Fruit fly (Drosophila melanogaster) whole organism, embryonic: ENCODE results near the gene Cyt-b5-r.

Experiments used
- Antp ChIP-seq: fragments of 200-800 bp; sonication (Bioruptor generic); optimal IDR thresholded peaks from 3 replicates; lab custom pipeline; 2016; ENCODE audit warnings: missing biosample characterization, missing genetic modification characterization
- Blimp-1 ChIP-seq: fragments of 200-800 bp; sonication (Bioruptor generic); optimal IDR thresholded peaks from 3 replicates; lab custom pipeline; 2018; ENCODE audit warnings: missing biosample characterization, missing genetic modification characterization, mild to moderate bottlenecking, moderate library complexity, missing genetic modification reagents
- C15 ChIP-seq: fragments of 200-800 bp; sonication (Bioruptor generic); IDR thresholded peaks from 3 replicates; pipeline ENCODE4 v1.3.6; 2022; ENCODE audit warnings: missing biosample characterization, missing genetic modification characterization
- CG10543 ChIP-seq: fragments of 200-800 bp; sonication (Bioruptor generic); optimal IDR thresholded peaks from 3 replicates; lab custom pipeline; 2017; ENCODE audit warnings: missing biosample characterization, mild to moderate bottlenecking, missing genetic modification characterization, moderate library complexity
- CG12236 ChIP-seq: fragments of 200-800 bp; sonication (Bioruptor generic); optimal IDR thresholded peaks from 2 replicates; lab custom pipeline; 2016; ENCODE audit warnings: missing biosample characterization, missing genetic modification characterization
- CG12942 ChIP-seq: fragments of 200-800 bp; sonication (Bioruptor generic); optimal IDR thresholded peaks from 3 replicates; lab custom pipeline; 2016; ENCODE audit warnings: missing biosample characterization, missing genetic modification characterization
- CG13424 ChIP-seq: fragments of 200-800 bp; sonication (Bioruptor generic); optimal IDR thresholded peaks from 2 replicates; lab custom pipeline; 2019; ENCODE audit warnings: missing biosample characterization, mild to moderate bottlenecking, missing genetic modification characterization, moderate library complexity
- CG16815 ChIP-seq: fragments of 200-800 bp; sonication (Bioruptor generic); optimal IDR thresholded peaks from 3 replicates; lab custom pipeline; 2017; ENCODE audit warnings: missing biosample characterization, mild to moderate bottlenecking, missing genetic modification characterization
- CG17361 ChIP-seq: fragments of 200-800 bp; sonication (Bioruptor generic); IDR thresholded peaks from 3 replicates; pipeline ENCODE4 v1.3.6; 2022; ENCODE audit warnings: missing biosample characterization, missing genetic modification characterization
- CG17829 ChIP-seq: fragments of 200-800 bp; optimal IDR thresholded peaks from 2 replicates; lab custom pipeline; 2019; ENCODE audit warnings: missing biosample characterization, mild to moderate bottlenecking, missing genetic modification characterization, moderate library complexity
- CG1792 ChIP-seq: fragments of 200-800 bp; sonication (Bioruptor generic); optimal IDR thresholded peaks from 2 replicates; lab custom pipeline; 2016; ENCODE audit warnings: missing biosample characterization, missing genetic modification characterization
- CG18599 ChIP-seq: fragments of 200-800 bp; sonication (Bioruptor generic); optimal IDR thresholded peaks from 3 replicates; lab custom pipeline; 2017; ENCODE audit warnings: missing biosample characterization, missing genetic modification characterization, mild to moderate bottlenecking, moderate library complexity, missing genetic modification reagents
- CG2199 ChIP-seq: fragments of 200-800 bp; sonication (Bioruptor generic); IDR thresholded peaks from 3 replicates; pipeline ENCODE4 v1.3.6; 2022; ENCODE audit warnings: missing biosample characterization, missing genetic modification characterization
- CG31365 ChIP-seq: fragments of 200-800 bp; sonication (Bioruptor generic); optimal IDR thresholded peaks from 2 replicates; lab custom pipeline; 2018; ENCODE audit warnings: missing biosample characterization, mild to moderate bottlenecking, missing genetic modification characterization
- CG32532 ChIP-seq: fragments of 200-800 bp; sonication (Bioruptor generic); IDR thresholded peaks from 2 replicates; pipeline ENCODE4 v1.3.6; 2022; ENCODE audit warnings: missing biosample characterization, missing genetic modification characterization
- CG3995 ChIP-seq: fragments of 200-800 bp; sonication (Bioruptor generic); optimal IDR thresholded peaks from 3 replicates; lab custom pipeline; 2016; ENCODE audit warnings: missing biosample characterization, missing genetic modification characterization
- CG4404 ChIP-seq: fragments of 200-800 bp; sonication (Bioruptor generic); IDR thresholded peaks from 2 replicates; pipeline ENCODE4 v1.3.6; 2022; ENCODE audit warnings: missing biosample characterization, missing genetic modification characterization
- CG6254 ChIP-seq: fragments of 200-800 bp; sonication (Bioruptor generic); optimal IDR thresholded peaks from 3 replicates; lab custom pipeline; 2017; ENCODE audit warnings: mild to moderate bottlenecking, missing biosample characterization, missing genetic modification reagents, missing genetic modification characterization
- CHES-1-like ChIP-seq: fragments of 200-800 bp; sonication (Bioruptor generic); optimal IDR thresholded peaks from 2 replicates; lab custom pipeline; 2016; ENCODE audit warnings: missing biosample characterization, missing genetic modification characterization
- D ChIP-seq, 2 experiments: fragments of 200-800 bp in 1 of 2; fragments of >200 bp in 1 of 2; sonication (Bioruptor generic) in 1 of 2; optimal IDR thresholded peaks; 2 replicates in 1 of 2; 3 replicates in 1 of 2; lab custom pipeline; 2017; ENCODE audit warnings: mild to moderate bottlenecking in 1 of 2, missing biosample characterization in 1 of 2, missing genetic modification characterization in 1 of 2, missing genetic modification reagents in 1 of 2
- D19B ChIP-seq: fragments of 200-800 bp; sonication (Bioruptor generic); optimal IDR thresholded peaks from 2 replicates; lab custom pipeline; 2017; ENCODE audit warnings: missing biosample characterization, mild to moderate bottlenecking, missing genetic modification characterization
- H15 ChIP-seq: fragments of 200-800 bp; sonication (Bioruptor generic); IDR thresholded peaks from 3 replicates; pipeline ENCODE4 v1.3.6; 2022; ENCODE audit warnings: missing biosample characterization, missing genetic modification characterization
- Lim3 ChIP-seq: fragments of 200-800 bp; sonication (Bioruptor generic); IDR thresholded peaks from 2 replicates; pipeline ENCODE4 v1.3.6; 2022; ENCODE audit warnings: missing biosample characterization, missing genetic modification characterization
- Meics ChIP-seq: fragments of 200-800 bp; sonication (Bioruptor generic); optimal IDR thresholded peaks from 2 replicates; lab custom pipeline; 2017; ENCODE audit warnings: missing biosample characterization, mild to moderate bottlenecking, missing genetic modification characterization
- Mes4 ChIP-seq: fragments of 200-800 bp; sonication (Bioruptor generic); optimal IDR thresholded peaks from 2 replicates; lab custom pipeline; 2016; ENCODE audit warnings: missing biosample characterization, missing genetic modification characterization
- Neu2 ChIP-seq: fragments of 200-800 bp; sonication (Bioruptor generic); optimal IDR thresholded peaks from 3 replicates; lab custom pipeline; 2016; ENCODE audit warnings: missing biosample characterization, missing genetic modification characterization, borderline replicate concordance
- Nf-YB ChIP-seq: fragments of 200-800 bp; sonication (Bioruptor generic); optimal IDR thresholded peaks from 3 replicates; lab custom pipeline; 2019; ENCODE audit warnings: missing biosample characterization, mild to moderate bottlenecking, missing genetic modification characterization, moderate library complexity
- Oaz ChIP-seq: fragments of 200-800 bp; sonication (Bioruptor generic); IDR thresholded peaks from 2 replicates; pipeline ENCODE4 v1.3.6; 2022; ENCODE audit warnings: missing biosample characterization, missing genetic modification characterization
- aop ChIP-seq: fragments of 200-800 bp; sonication (Bioruptor generic); IDR thresholded peaks from 2 replicates; pipeline ENCODE4 v1.3.6; 2022; ENCODE audit warnings: missing biosample characterization, missing genetic modification characterization
- croc ChIP-seq: fragments of 200-800 bp; sonication (Bioruptor generic); conservative IDR thresholded peaks from 3 replicates; pipeline ENCODE4 v1.3.6; 2022; ENCODE audit warnings: missing biosample characterization, missing genetic modification characterization
- da ChIP-seq: fragments of 200-800 bp; sonication (Bioruptor generic); optimal IDR thresholded peaks from 2 replicates; lab custom pipeline; 2016; ENCODE audit warnings: missing biosample characterization, missing genetic modification characterization
- disco-r ChIP-seq: fragments of 200-800 bp; sonication (Bioruptor generic); optimal IDR thresholded peaks from 2 replicates; lab custom pipeline; 2016; ENCODE audit warnings: missing biosample characterization, missing genetic modification characterization
- en ChIP-seq: fragments of 200-800 bp; sonication (Bioruptor generic); optimal IDR thresholded peaks from 2 replicates; lab custom pipeline; 2016; ENCODE audit warnings: missing biosample characterization, missing genetic modification characterization
- eyg ChIP-seq: fragments of 200-800 bp; sonication (Bioruptor generic); optimal IDR thresholded peaks from 3 replicates; lab custom pipeline; 2016; ENCODE audit warnings: missing biosample characterization, missing genetic modification characterization
- fd64A ChIP-seq: fragments of 200-800 bp; sonication (Bioruptor generic); optimal IDR thresholded peaks from 3 replicates; lab custom pipeline; 2018; ENCODE audit warnings: missing biosample characterization, mild to moderate bottlenecking, missing genetic modification characterization
- gcm ChIP-seq: fragments of 200-800 bp; sonication (Bioruptor generic); optimal IDR thresholded peaks from 2 replicates; lab custom pipeline; 2019; ENCODE audit warnings: missing biosample characterization, mild to moderate bottlenecking, missing genetic modification characterization, moderate library complexity
- lola ChIP-seq, 3 experiments: fragments of >200 bp in 2 of 3; fragments of 200-800 bp in 1 of 3; sonication (Bioruptor generic) in 1 of 3; optimal IDR thresholded peaks; 2 replicates each; lab custom pipeline; 2017 to 2019; ENCODE audit warnings: missing biosample characterization in 3 of 3, missing genetic modification characterization in 3 of 3, mild to moderate bottlenecking in 1 of 3, moderate library complexity in 1 of 3
- lov ChIP-seq, 2 experiments: fragments of 200-800 bp in 1 of 2; fragments of >200 bp in 1 of 2; sonication (Bioruptor generic) in 1 of 2; IDR thresholded peaks in 1 of 2; optimal IDR thresholded peaks in 1 of 2; 2 replicates in 1 of 2; 3 replicates in 1 of 2; pipeline versions ENCODE4 v1.3.6 to Lab custom; 2017 to 2022; ENCODE audit warnings: missing biosample characterization in 1 of 2, missing genetic modification characterization in 1 of 2
- nerfin-1 ChIP-seq: fragments of 200-800 bp; sonication (Bioruptor generic); optimal IDR thresholded peaks from 3 replicates; lab custom pipeline; 2019; ENCODE audit warnings: missing biosample characterization, mild to moderate bottlenecking, missing genetic modification characterization, moderate library complexity
- nom ChIP-seq: fragments of 200-800 bp; sonication (Bioruptor generic); optimal IDR thresholded peaks from 2 replicates; lab custom pipeline; 2017; ENCODE audit warnings: missing biosample characterization, missing genetic modification characterization, mild to moderate bottlenecking, moderate library complexity, missing genetic modification reagents
- pb ChIP-seq: fragments of 200-800 bp; sonication (Bioruptor generic); optimal IDR thresholded peaks from 3 replicates; lab custom pipeline; 2016; ENCODE audit warnings: missing biosample characterization, missing genetic modification characterization
- peb ChIP-seq: fragments of 200-800 bp; sonication (Bioruptor generic); IDR thresholded peaks from 2 replicates; pipeline ENCODE4 v1.3.6; 2022; ENCODE audit warnings: missing biosample characterization, missing genetic modification characterization
- prd ChIP-seq, 3 experiments: fragments of >200 bp in 2 of 3; fragments of 200-800 bp in 1 of 3; sonication (Bioruptor generic) in 1 of 3; optimal IDR thresholded peaks in 2 of 3; IDR thresholded peaks in 1 of 3; 2 replicates in 2 of 3; 3 replicates in 1 of 3; pipeline versions ENCODE4 v1.3.6 to Lab custom; 2017 to 2022; ENCODE audit warnings: missing biosample characterization in 1 of 3, missing genetic modification characterization in 1 of 3
- psq ChIP-seq: fragments of 200-800 bp; sonication (Bioruptor generic); optimal IDR thresholded peaks from 2 replicates; lab custom pipeline; 2017; ENCODE audit warnings: missing biosample characterization, missing genetic modification characterization
- slp2 ChIP-seq: fragments of 200-800 bp; sonication (Bioruptor generic); optimal IDR thresholded peaks from 2 replicates; lab custom pipeline; 2016; ENCODE audit warnings: missing biosample characterization, missing genetic modification characterization
- tin ChIP-seq: fragments of 200-800 bp; sonication (Bioruptor generic); optimal IDR thresholded peaks from 3 replicates; lab custom pipeline; 2016; ENCODE audit warnings: missing biosample characterization, missing genetic modification characterization
- ttk ChIP-seq: fragments of 200-800 bp; sonication (Bioruptor generic); IDR thresholded peaks from 2 replicates; pipeline ENCODE4 v2.1.2; 2022; ENCODE audit warnings: missing biosample characterization, missing genetic modification characterization

The Cyt-b5-r gene

DNA sequence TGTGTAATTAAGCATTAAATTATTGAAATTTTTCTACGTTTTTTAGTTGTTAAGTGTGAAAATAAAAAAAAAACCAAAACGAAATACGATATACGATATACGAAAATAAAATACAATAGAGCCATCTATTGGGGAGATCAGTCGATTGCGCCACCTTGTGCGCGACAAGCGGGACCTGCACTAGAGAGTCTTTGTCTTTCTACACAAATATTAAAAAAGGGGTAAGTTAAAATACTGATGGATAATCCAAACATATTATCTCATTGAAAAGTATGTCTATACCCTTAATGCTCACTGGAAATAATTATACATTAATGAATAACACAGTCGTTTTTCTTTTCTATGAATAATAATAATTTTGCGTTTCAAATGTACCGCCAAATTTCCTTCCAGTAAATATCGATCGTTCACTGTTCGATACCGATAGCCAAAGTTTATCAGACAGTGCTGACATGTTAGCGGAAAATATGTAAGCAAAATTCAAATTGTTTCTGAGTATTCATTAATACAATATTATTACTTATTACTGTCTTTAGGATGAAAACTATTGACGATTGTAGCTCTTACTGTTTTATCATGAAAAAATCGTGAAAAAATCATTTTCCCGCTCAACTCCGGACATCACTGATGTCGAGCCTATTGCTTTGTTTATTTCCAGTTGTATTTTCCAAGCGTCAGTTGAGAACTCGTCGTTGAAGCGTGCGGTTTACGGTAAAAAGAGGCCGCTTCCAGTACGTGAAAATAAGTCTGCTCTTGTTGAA lies 25.6 kb upstream of the Cyt-b5-r start, which contains the start of gene mdy (continued):
- TF ChIP-seq ttk (GFP tag; lab: Robert Waterston, UW) (no peak), croc (no peak), CG17829 (peak; percentile 48), da (GFP tag; lab: Kevin White, UChicago) (no peak), CG31365 (tag; lab: Kevin White, UChicago) (no peak), Blimp-1 (GFP tag; lab: Kevin White, UChicago) (no peak), C15 (GFP tag; lab: Robert Waterston, UW) (no peak), prd (optimal IDR thresholded peaks at IDR 0.05; lab: Kevin White, UChicago) (no peak), prd (GFP tag; IDR thresholded peaks at IDR 0.05; lab: Robert Waterston, UW) (peak; percentile 69), lov (optimal IDR thresholded peaks at IDR 0.05; lab: Kevin White, UChicago) (no peak), lov (GFP tag; IDR thresholded peaks at IDR 0.05; lab: Robert Waterston, UW) (0 out of 3 replicates have a peak, but pooled peaks have one; percentile 56), Neu2 (GFP tag; lab: Kevin White, UChicago) (no peak), peb (GFP tag; lab: Robert Waterston, UW) (no peak), nerfin-1 (tag; lab: Kevin White, UChicago) (no peak), CG6254 (no peak), D (optimal IDR thresholded peaks at IDR 0.05; lab: Kevin White, UChicago) (no peak), D (GFP tag; optimal IDR thresholded peaks at IDR 0.05; lab: Kevin White, UChicago) (peak; percentile 52), fd64A (GFP tag; lab: Kevin White, UChicago) (no peak), Nf-YB (GFP tag; lab: Kevin White, UChicago) (peak; percentile 23), CG2199 (0 out of 3 replicates have a peak, but pooled peaks have one; percentile 61), CG12236 (GFP tag; lab: Kevin White, UChicago) (no peak), H15 (peak; percentile 36; the same call in 1 of the 3 replicates), disco-r (no peak), CG18599 (GFP tag; lab: Kevin White, UChicago) (peak; percentile 53), tin (GFP tag; lab: Kevin White, UChicago) (peak; percentile 50), CG13424 (tag; lab: Kevin White, UChicago) (peak; percentile 65), nom (no peak), CG16815 (no peak), Antp (peak; percentile 56), en (GFP tag; lab: Kevin White, UChicago) (no peak), psq (GFP tag; lab: Kevin White, UChicago) (no peak), CG1792 (GFP tag; lab: Kevin White, UChicago) (peak; percentile 17), lola (GFP tag; optimal IDR thresholded peaks at IDR 0.05; lab: Kevin White, UChicago) (peak in 1 of 3 experiments; percentile 62), CG17361 (GFP tag; lab: Robert Waterston, UW) (peak; percentile 70; the same call in 2 of the 3 replicates), CHES-1-like (GFP tag; lab: Kevin White, UChicago) (peak; percentile 68), aop (GFP tag; lab: Robert Waterston, UW) (no peak), Oaz (GFP tag; lab: Robert Waterston, UW) (0 out of 2 replicates have a peak, but pooled peaks have one; percentile 12), CG4404 (GFP tag; lab: Robert Waterston, UW) (no peak), CG12942 (peak; percentile 39), Mes4 (GFP tag; lab: Kevin White, UChicago) (no peak), pb (peak; percentile 39), gcm (peak; percentile 14), Lim3 (no peak), CG32532 (peak; percentile 79), CG10543 (GFP tag; lab: Kevin White, UChicago) (no peak), CG3995 (GFP tag; lab: Kevin White, UChicago) (no peak), slp2 (peak; percentile 30), D19B (GFP tag; lab: Kevin White, UChicago) (peak; percentile 36), Meics (peak; percentile 26), eyg (no peak)
